Fruit fly (Drosophila melanogaster) whole organism, prepupa: Measurements from ENCODE around the gene CG11980.

Experiments
- CG3032 ChIP-seq: fragments of 200-800 bp; optimal IDR thresholded peaks from 2 replicates; lab custom pipeline; 2019; ENCODE audit warnings: missing biosample characterization, mild to moderate bottlenecking, missing genetic modification characterization, moderate library complexity
- net ChIP-seq: fragments of 200-800 bp; sonication (Bioruptor generic); optimal IDR thresholded peaks from 3 replicates; lab custom pipeline; 2016; ENCODE audit warnings: missing biosample characterization, missing genetic modification characterization

- TF ChIP-seq CG3032 (tag; lab: Kevin White, UChicago) (no peak), net (GFP tag; lab: Kevin White, UChicago) (no peak)
These were observed 23.3 kb downstream of the CG11980 start for dm6 chr3R:9027082-9027481.
